Fruit fly (Drosophila melanogaster) whole organism, embryonic: Measurements from ENCODE around the gene CG7860.

Experiments used
- ATbp ChIP-seq: fragments of 200-800 bp; sonication (Bioruptor generic); optimal IDR thresholded peaks from 2 replicates; lab custom pipeline; 2017; ENCODE audit warnings: missing biosample characterization, mild to moderate bottlenecking, missing genetic modification characterization, missing genetic modification reagents
- BtbVII ChIP-seq: fragments of 200-800 bp; sonication (Bioruptor generic); optimal IDR thresholded peaks from 3 replicates; lab custom pipeline; 2017; ENCODE audit warnings: missing biosample characterization, mild to moderate bottlenecking, missing genetic modification characterization
- CG10147 ChIP-seq: fragments of 200-800 bp; sonication (Bioruptor generic); optimal IDR thresholded peaks from 2 replicates; lab custom pipeline; 2019; ENCODE audit warnings: missing biosample characterization, mild to moderate bottlenecking, missing genetic modification characterization, moderate library complexity
- CG10543 ChIP-seq: fragments of 200-800 bp; sonication (Bioruptor generic); optimal IDR thresholded peaks from 3 replicates; lab custom pipeline; 2017; ENCODE audit warnings: missing biosample characterization, mild to moderate bottlenecking, missing genetic modification characterization, moderate library complexity
- CG11247 ChIP-seq: fragments of 200-800 bp; sonication (Bioruptor generic); IDR thresholded peaks from 2 replicates; pipeline ENCODE4 v1.3.6; 2022; ENCODE audit warnings: missing biosample characterization, missing genetic modification characterization
- CG11456 ChIP-seq: fragments of 200-800 bp; sonication (Bioruptor generic); IDR thresholded peaks from 3 replicates; pipeline ENCODE4 v1.3.6; 2022; ENCODE audit warnings: missing biosample characterization, missing genetic modification characterization
- CG12104 ChIP-seq: fragments of 200-800 bp; sonication (Bioruptor generic); optimal IDR thresholded peaks from 3 replicates; lab custom pipeline; 2016; ENCODE audit warnings: missing biosample characterization, missing genetic modification characterization
- CG12219 ChIP-seq: fragments of 200-800 bp; sonication (Bioruptor generic); optimal IDR thresholded peaks from 3 replicates; lab custom pipeline; 2018; ENCODE audit warnings: missing biosample characterization, mild to moderate bottlenecking, missing genetic modification characterization
- CG13624 ChIP-seq: fragments of 200-800 bp; sonication (Bioruptor generic); optimal IDR thresholded peaks from 2 replicates; lab custom pipeline; 2016; ENCODE audit warnings: missing biosample characterization, missing genetic modification characterization
- CG14710 ChIP-seq: fragments of 200-800 bp; sonication (Bioruptor generic); optimal IDR thresholded peaks from 3 replicates; lab custom pipeline; 2019; ENCODE audit warnings: missing biosample characterization, mild to moderate bottlenecking, missing genetic modification characterization, moderate library complexity
- CG14965 ChIP-seq: fragments of 200-800 bp; sonication (Bioruptor generic); optimal IDR thresholded peaks from 2 replicates; lab custom pipeline; 2016; ENCODE audit warnings: missing biosample characterization, missing genetic modification characterization, borderline replicate concordance
- CG15011 ChIP-seq: fragments of 200-800 bp; sonication (Bioruptor generic); optimal IDR thresholded peaks from 3 replicates; lab custom pipeline; 2018; ENCODE audit warnings: missing biosample characterization, mild to moderate bottlenecking, missing genetic modification characterization
- CG15479 ChIP-seq: fragments of 200-800 bp; sonication (Bioruptor generic); optimal IDR thresholded peaks from 3 replicates; lab custom pipeline; 2019; ENCODE audit warnings: missing biosample characterization, mild to moderate bottlenecking, missing genetic modification characterization, moderate library complexity
- CG3726 ChIP-seq: fragments of 200-800 bp; sonication (Bioruptor generic); IDR thresholded peaks from 3 replicates; pipeline ENCODE4, ENCODE4 v1.3.6; 2022; ENCODE audit warnings: missing biosample characterization, missing genetic modification characterization
- CG4707 ChIP-seq: fragments of 200-800 bp; sonication (Bioruptor generic); optimal IDR thresholded peaks from 2 replicates; lab custom pipeline; 2018; ENCODE audit warnings: missing biosample characterization, mild to moderate bottlenecking, missing genetic modification characterization, moderate library complexity
- CG7786 ChIP-seq: fragments of 200-800 bp; sonication (Bioruptor generic); optimal IDR thresholded peaks from 2 replicates; lab custom pipeline; 2016; ENCODE audit warnings: missing biosample characterization, missing genetic modification characterization
- CG7963 ChIP-seq: fragments of 200-800 bp; sonication (Bioruptor generic); IDR thresholded peaks from 3 replicates; pipeline ENCODE4 v1.3.6; 2022; ENCODE audit warnings: missing biosample characterization, missing genetic modification characterization; ENCODE audit not compliant: partially characterized antibody
- CG7987 ChIP-seq: fragments of 200-800 bp; sonication (Bioruptor generic); optimal IDR thresholded peaks from 2 replicates; lab custom pipeline; 2018; ENCODE audit warnings: missing biosample characterization, mild to moderate bottlenecking, missing genetic modification characterization, moderate library complexity
- CG8359 ChIP-seq: fragments of 200-800 bp; sonication (Bioruptor generic); optimal IDR thresholded peaks from 2 replicates; lab custom pipeline; 2017; ENCODE audit warnings: missing biosample characterization, mild to moderate bottlenecking, missing genetic modification characterization, borderline replicate concordance
- CG8765 ChIP-seq: fragments of 200-800 bp; sonication (Bioruptor generic); IDR thresholded peaks from 2 replicates; pipeline ENCODE4 v1.3.6; 2022; ENCODE audit warnings: missing biosample characterization, missing genetic modification characterization
- CG8944 ChIP-seq: fragments of 200-800 bp; sonication (Bioruptor generic); optimal IDR thresholded peaks from 3 replicates; lab custom pipeline; 2016; ENCODE audit warnings: missing biosample characterization, missing genetic modification characterization
- CG9727 ChIP-seq: fragments of 200-800 bp; sonication (Bioruptor generic); optimal IDR thresholded peaks from 3 replicates; lab custom pipeline; 2017; ENCODE audit warnings: missing biosample characterization, mild to moderate bottlenecking, missing genetic modification characterization
- CG9797 ChIP-seq: fragments of 200-800 bp; sonication (Bioruptor generic); optimal IDR thresholded peaks from 3 replicates; lab custom pipeline; 2018; ENCODE audit warnings: missing biosample characterization, mild to moderate bottlenecking, missing genetic modification characterization
- Chrac-16 ChIP-seq: fragments of 200-800 bp; sonication (Bioruptor generic); optimal IDR thresholded peaks from 3 replicates; lab custom pipeline; 2016; ENCODE audit warnings: missing biosample characterization, missing genetic modification characterization
- Deaf1 ChIP-seq: fragments of 200-800 bp; optimal IDR thresholded peaks from 3 replicates; lab custom pipeline; 2019; ENCODE audit warnings: missing biosample characterization, mild to moderate bottlenecking, missing genetic modification characterization, moderate library complexity
- Dek ChIP-seq: fragments of 200-800 bp; sonication (Bioruptor generic); optimal IDR thresholded peaks from 3 replicates; lab custom pipeline; 2019; ENCODE audit warnings: missing biosample characterization, mild to moderate bottlenecking, missing genetic modification characterization, moderate library complexity
- Ets97D ChIP-seq: fragments of 200-800 bp; sonication (Bioruptor generic); optimal IDR thresholded peaks from 3 replicates; lab custom pipeline; 2016; ENCODE audit warnings: missing biosample characterization, missing genetic modification characterization
- Gsc ChIP-seq: fragments of 200-800 bp; sonication (Bioruptor generic); IDR thresholded peaks from 2 replicates; pipeline ENCODE4 v1.3.6; 2022; ENCODE audit warnings: missing biosample characterization, missing genetic modification characterization
- Gug ChIP-seq: fragments of 200-800 bp; sonication (Bioruptor generic); IDR thresholded peaks from 4 replicates; pipeline ENCODE4 v1.3.6; 2022; ENCODE audit warnings: missing biosample characterization, missing genetic modification characterization
- HLHmδ ChIP-seq: fragments of 200-800 bp; sonication (Bioruptor generic); optimal IDR thresholded peaks from 2 replicates; lab custom pipeline; 2018; ENCODE audit warnings: missing biosample characterization, mild to moderate bottlenecking, missing genetic modification characterization, moderate library complexity
- Kr ChIP-seq: fragments of 200-800 bp; sonication (Bioruptor generic); optimal IDR thresholded peaks from 2 replicates; lab custom pipeline; 2017; ENCODE audit warnings: missing biosample characterization, mild to moderate bottlenecking, missing genetic modification characterization
- PHDP ChIP-seq: fragments of 200-800 bp; sonication (Bioruptor generic); optimal IDR thresholded peaks from 3 replicates; lab custom pipeline; 2018; ENCODE audit warnings: missing biosample characterization, mild to moderate bottlenecking, missing genetic modification characterization, moderate library complexity
- Sox100B ChIP-seq: fragments of 200-800 bp; sonication (Bioruptor generic); optimal IDR thresholded peaks from 3 replicates; lab custom pipeline; 2018; ENCODE audit warnings: missing biosample characterization, mild to moderate bottlenecking, missing genetic modification characterization
- ac ChIP-seq: fragments of 200-800 bp; sonication (Bioruptor generic); optimal IDR thresholded peaks from 3 replicates; lab custom pipeline; 2017; ENCODE audit warnings: missing biosample characterization, mild to moderate bottlenecking, missing genetic modification characterization
- al ChIP-seq: fragments of 200-800 bp; sonication (Bioruptor generic); IDR thresholded peaks from 2 replicates; pipeline ENCODE4 v1.3.6; 2022; ENCODE audit warnings: missing biosample characterization, missing genetic modification characterization
- bab2 ChIP-seq: fragments of 200-800 bp; sonication (Bioruptor generic); optimal IDR thresholded peaks from 2 replicates; lab custom pipeline; 2016; ENCODE audit warnings: missing biosample characterization, missing genetic modification characterization
- cato ChIP-seq: fragments of 200-800 bp; sonication (Bioruptor generic); optimal IDR thresholded peaks from 2 replicates; lab custom pipeline; 2016; ENCODE audit warnings: missing biosample characterization, missing genetic modification characterization, borderline replicate concordance
- ci ChIP-seq: fragments of 200-800 bp; sonication (Bioruptor generic); IDR thresholded peaks from 3 replicates; pipeline ENCODE4 v1.3.6; 2022; ENCODE audit warnings: missing biosample characterization, missing genetic modification characterization
- crc ChIP-seq: fragments of 200-800 bp; sonication (Bioruptor generic); optimal IDR thresholded peaks from 2 replicates; lab custom pipeline; 2016; ENCODE audit warnings: missing biosample characterization, missing genetic modification characterization
- dan ChIP-seq: fragments of 200-800 bp; sonication (Bioruptor generic); IDR thresholded peaks from 2 replicates; pipeline ENCODE4 v1.3.6; 2022; ENCODE audit warnings: missing biosample characterization, missing genetic modification characterization
- grau ChIP-seq: fragments of 200-800 bp; optimal IDR thresholded peaks from 3 replicates; lab custom pipeline; 2019; ENCODE audit warnings: missing biosample characterization, mild to moderate bottlenecking, missing genetic modification characterization, moderate library complexity
- hb ChIP-seq: fragments of 200-800 bp; sonication (Bioruptor generic); IDR thresholded peaks from 3 replicates; pipeline ENCODE4 v1.3.6; 2022; ENCODE audit warnings: missing biosample characterization, missing genetic modification characterization; ENCODE audit not compliant: partially characterized antibody
- jigr1 ChIP-seq: fragments of 200-800 bp; sonication (Bioruptor generic); IDR thresholded peaks from 3 replicates; pipeline ENCODE4 v1.3.6; 2022; ENCODE audit warnings: missing biosample characterization, missing genetic modification characterization
- kni ChIP-seq: fragments of 200-800 bp; sonication (Bioruptor generic); optimal IDR thresholded peaks from 3 replicates; lab custom pipeline; 2017; ENCODE audit warnings: mild to moderate bottlenecking, missing biosample characterization, missing genetic modification reagents, missing genetic modification characterization
- p53 ChIP-seq: fragments of 200-800 bp; sonication (Bioruptor generic); optimal IDR thresholded peaks from 2 replicates; lab custom pipeline; 2016; ENCODE audit warnings: missing biosample characterization, missing genetic modification characterization
- run ChIP-seq: fragments of 200-800 bp; sonication (Bioruptor generic); optimal IDR thresholded peaks from 3 replicates; lab custom pipeline; 2018; ENCODE audit warnings: missing biosample characterization, mild to moderate bottlenecking, missing genetic modification characterization
- stc ChIP-seq: fragments of 200-800 bp; sonication (Bioruptor generic); IDR thresholded peaks from 2 replicates; pipeline ENCODE4 v1.3.6; 2022; ENCODE audit warnings: missing biosample characterization, missing genetic modification characterization
- tin ChIP-seq: fragments of 200-800 bp; sonication (Bioruptor generic); optimal IDR thresholded peaks from 3 replicates; lab custom pipeline; 2016; ENCODE audit warnings: missing biosample characterization, missing genetic modification characterization
- vvl ChIP-seq: fragments of 200-800 bp; sonication (Bioruptor generic); IDR thresholded peaks from 2 replicates; pipeline ENCODE4 v1.3.6; 2022; ENCODE audit warnings: missing biosample characterization, missing genetic modification characterization

Gene CG7860

DNA sequence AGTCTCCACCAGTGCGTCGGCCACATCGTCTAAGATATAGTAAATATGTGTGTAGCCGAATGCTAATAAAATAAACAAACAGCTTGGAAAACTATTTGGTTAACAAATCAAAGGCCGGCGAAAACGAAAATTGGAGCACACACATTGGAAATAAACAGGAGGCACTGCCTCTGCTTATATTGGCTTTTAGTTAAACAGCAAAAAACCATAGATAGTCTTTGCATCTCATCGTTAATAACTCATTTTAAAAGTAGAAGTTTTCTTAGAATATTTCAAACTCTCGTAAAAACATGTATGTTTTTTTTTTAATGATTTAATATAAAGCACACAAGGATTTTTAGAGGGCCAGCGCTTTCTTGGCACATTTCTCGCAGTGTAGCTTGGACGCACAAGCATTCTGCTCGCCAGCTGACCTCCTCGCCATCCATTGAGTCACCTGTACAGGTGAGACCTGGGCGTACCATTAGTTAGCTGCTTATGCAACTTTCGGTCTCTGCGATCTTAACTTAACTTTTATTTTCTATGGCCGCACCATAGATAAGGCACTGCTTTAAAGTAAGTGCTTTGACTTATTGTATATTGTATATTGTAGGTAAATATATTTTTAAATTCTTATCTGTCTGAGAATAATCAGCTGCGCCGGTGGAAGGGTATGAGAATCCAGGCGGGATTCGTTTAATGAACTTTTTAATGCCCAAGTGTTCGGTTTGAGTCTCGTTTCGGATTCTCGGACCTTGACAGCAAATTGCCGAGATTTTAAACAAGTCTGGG, 23.1 kb downstream of the CG7860 start (continued):
- TF ChIP-seq kni (GFP tag; lab: Kevin White, UChicago) = no peak
- TF ChIP-seq CG10543 (GFP tag; lab: Kevin White, UChicago) = no peak
- no peak for TF ChIP-seq Deaf1 (tag; lab: Kevin White, UChicago)
- TF ChIP-seq CG11456 (GFP tag; lab: Robert Waterston, UW) = peak; percentile 49; the same call in 1 of the 3 replicates
- peak; percentile 38 for TF ChIP-seq stc (GFP tag; lab: Robert Waterston, UW)
- peak; percentile 29 for TF ChIP-seq Chrac-16
- no peak for TF ChIP-seq CG9797 (GFP tag; lab: Kevin White, UChicago)
- TF ChIP-seq CG11247 (GFP tag; lab: Robert Waterston, UW) = no peak
- TF ChIP-seq grau = peak; percentile 48
- TF ChIP-seq vvl (GFP tag; lab: Robert Waterston, UW) = peak; percentile 59
- TF ChIP-seq CG14710 (tag; lab: Kevin White, UChicago) = peak; percentile 33
- TF ChIP-seq Ets97D (GFP tag; lab: Kevin White, UChicago) = no peak
- TF ChIP-seq CG8359 (GFP tag; lab: Kevin White, UChicago) = no peak
- TF ChIP-seq CG14965 (GFP tag; lab: Kevin White, UChicago) = no peak
- no peak for TF ChIP-seq dan (GFP tag; lab: Robert Waterston, UW)
- TF ChIP-seq CG12104 (GFP tag; lab: Kevin White, UChicago) = no peak
- TF ChIP-seq bab2 (GFP tag; lab: Kevin White, UChicago) = peak; percentile 4
- no peak for TF ChIP-seq CG15479 (GFP tag; lab: Kevin White, UChicago)
- TF ChIP-seq Kr (GFP tag; lab: Kevin White, UChicago) = no peak
- no peak for TF ChIP-seq CG4707 (GFP tag; lab: Kevin White, UChicago)
- peak; percentile 68 for TF ChIP-seq ATbp (GFP tag; lab: Kevin White, UChicago)
- TF ChIP-seq p53 (GFP tag; lab: Kevin White, UChicago) = no peak
- TF ChIP-seq crc (GFP tag; lab: Kevin White, UChicago) = no peak
- no peak for TF ChIP-seq Gsc (GFP tag; lab: Robert Waterston, UW)
- no peak for TF ChIP-seq CG7963 (GFP tag; lab: Robert Waterston, UW)
- no peak for TF ChIP-seq al
- TF ChIP-seq Gug (GFP tag; lab: Robert Waterston, UW) = peak; percentile 44; the same call in 1 of the 4 replicates
- TF ChIP-seq CG8765 = no peak
- no peak for TF ChIP-seq CG12219
- no peak for TF ChIP-seq CG13624
- peak; percentile 54 for TF ChIP-seq CG9727 (GFP tag; lab: Kevin White, UChicago)
- TF ChIP-seq tin (GFP tag; lab: Kevin White, UChicago) = no peak
- TF ChIP-seq PHDP = peak; percentile 59
- peak; percentile 24 for TF ChIP-seq Sox100B
- no peak for TF ChIP-seq run (tag; lab: Kevin White, UChicago)
- TF ChIP-seq BtbVII (GFP tag; lab: Kevin White, UChicago) = no peak
- TF ChIP-seq Dek = no peak
- peak; percentile 15 for TF ChIP-seq CG7786 (GFP tag; lab: Kevin White, UChicago)
- TF ChIP-seq HLHmδ (GFP tag; lab: Kevin White, UChicago) = no peak
- TF ChIP-seq jigr1 (GFP tag; lab: Robert Waterston, UW) = no peak
- TF ChIP-seq CG10147 = no peak
- peak; percentile 62; the same call in 2 of the 3 replicates for TF ChIP-seq ci (GFP tag; lab: Robert Waterston, UW)
- no peak for TF ChIP-seq hb
- TF ChIP-seq CG8944 (GFP tag; lab: Kevin White, UChicago) = no peak
- TF ChIP-seq cato (GFP tag; lab: Kevin White, UChicago) = no peak
- TF ChIP-seq CG3726 (GFP tag; lab: Robert Waterston, UW) = no peak
- TF ChIP-seq CG7987 = no peak
- no peak for TF ChIP-seq ac (GFP tag; lab: Kevin White, UChicago)
- no peak for TF ChIP-seq CG15011
